Fruit fly (Drosophila melanogaster): ENCODE data around the gene CG13373.
A peak's percentile ranks its signal among the peaks of the same experiment; 100 is the strongest.

Gene CG13373

DNA sequence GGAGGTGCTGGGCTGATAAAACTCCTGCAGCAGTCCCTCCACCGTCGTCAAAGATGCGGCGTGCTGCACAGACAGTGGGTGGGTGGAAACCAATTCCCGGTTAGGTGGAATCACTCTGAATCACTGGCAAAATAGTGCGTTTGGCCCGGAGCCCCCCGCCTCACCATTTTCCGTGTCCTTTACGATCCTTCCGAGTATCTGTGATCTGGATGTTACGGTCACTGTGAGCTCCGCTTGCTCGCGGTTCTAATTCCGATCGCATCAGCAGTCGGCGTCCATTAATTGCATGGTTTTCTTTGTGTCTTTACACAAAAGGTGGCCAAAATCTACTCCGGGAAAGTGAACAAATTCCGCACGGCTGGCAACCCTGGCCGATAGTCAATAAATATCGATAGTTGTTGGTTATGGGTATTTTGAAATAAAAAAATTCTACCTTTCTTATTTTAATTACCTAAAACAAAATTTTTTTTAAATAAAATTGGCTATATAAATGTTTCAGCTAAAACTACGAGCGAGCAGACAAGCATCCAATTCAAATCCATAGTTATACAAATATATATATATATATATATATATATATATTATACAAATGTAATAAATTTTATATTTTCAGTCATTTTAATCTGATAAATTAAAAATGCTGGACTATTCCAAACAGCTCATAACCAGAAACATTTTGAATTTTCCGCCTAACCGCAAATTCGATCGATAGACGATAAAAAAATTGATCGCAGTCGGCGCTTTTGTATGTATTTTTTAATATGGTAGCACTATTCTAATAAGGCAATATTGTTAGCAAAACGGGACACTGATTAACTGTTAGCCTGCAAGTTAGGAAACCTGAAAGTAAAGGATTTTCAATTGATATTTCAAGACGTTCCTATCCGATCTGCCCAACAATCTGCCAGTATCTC, at the start of gene CG13373, which contains the start of gene ebo:
Gene CG13373, plus strand, starts transcription at position 755 of the 914 bp plus-strand sequence.
Gene ebo, minus strand, starts transcription at position 350 of the 914 bp plus-strand sequence.
- peak; percentile 13 for TF ChIP-seq OdsH (GFP tag; optimal IDR thresholded peaks at IDR 0.05)
- peak; percentile 53 for TF ChIP-seq HLH106 (tag; optimal IDR thresholded peaks at IDR 0.05)
- TF ChIP-seq Hr83 (GFP tag; optimal IDR thresholded peaks at IDR 0.05; ENCODE audit: poor library complexity, severe bottlenecking) = peak; percentile 69
- TF ChIP-seq ey (GFP tag; optimal IDR thresholded peaks at IDR 0.05) = no peak
- peak; percentile 23 for TF ChIP-seq psq (GFP tag; optimal IDR thresholded peaks at IDR 0.05)
- no peak for TF ChIP-seq N (GFP tag; optimal IDR thresholded peaks at IDR 0.05)
- no peak for TF ChIP-seq dsf (GFP tag; optimal IDR thresholded peaks at IDR 0.05; ENCODE audit: borderline replicate concordance)
- peak; percentile 58 for TF ChIP-seq rgr (GFP tag; optimal IDR thresholded peaks at IDR 0.05)
- TF ChIP-seq fru (GFP tag; optimal IDR thresholded peaks at IDR 0.05) = no peak
- peak in 1 of 2 experiments; percentile 46 for TF ChIP-seq foxo (GFP tag; optimal IDR thresholded peaks at IDR 0.05)
- TF ChIP-seq Jra (GFP tag; optimal IDR thresholded peaks at IDR 0.05) = no peak

DNA sequence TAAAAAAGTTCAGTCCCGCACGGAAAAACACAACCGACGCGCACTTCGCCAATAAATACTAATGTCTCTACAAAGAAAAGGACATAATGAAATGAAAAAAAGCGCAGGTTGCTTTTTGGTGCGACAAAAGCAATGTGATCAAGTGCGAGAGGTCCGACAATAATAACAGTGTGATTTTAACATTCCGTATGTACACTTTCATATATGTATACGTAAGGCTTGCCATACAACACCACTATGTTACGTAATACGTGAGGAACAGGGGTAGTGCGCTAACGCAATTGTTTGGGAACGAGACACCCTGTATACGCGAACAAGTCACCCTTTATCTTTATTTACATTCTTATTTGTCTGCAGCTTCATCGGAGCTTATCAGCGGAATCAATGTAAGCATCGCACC, 48.6 kb upstream of the CG13373 start:
- TF ChIP-seq N (GFP tag; optimal IDR thresholded peaks at IDR 0.05) (no peak), woc (GFP tag; optimal IDR thresholded peaks at IDR 0.05) (no peak), foxo (GFP tag; optimal IDR thresholded peaks at IDR 0.05) (no peak), Mio (GFP tag; optimal IDR thresholded peaks at IDR 0.05) (no peak), Hr83 (GFP tag; optimal IDR thresholded peaks at IDR 0.05; ENCODE audit: poor library complexity, severe bottlenecking) (no peak), dmrt93B (GFP tag; optimal IDR thresholded peaks at IDR 0.05) (no peak), dl (GFP tag; optimal IDR thresholded peaks at IDR 0.05; ENCODE audit: insufficient read depth in 1 of 2, partially characterized antibody in 2 of 2) (no peak), Hr78 (GFP tag; optimal IDR thresholded peaks at IDR 0.05) (no peak), sage (GFP tag; optimal IDR thresholded peaks at IDR 0.05) (no peak), pan (optimal IDR thresholded peaks at IDR 0.05) (no peak), h (GFP tag; optimal IDR thresholded peaks at IDR 0.05) (no peak), lola (GFP tag; optimal IDR thresholded peaks at IDR 0.05) (no peak), Jra (GFP tag; optimal IDR thresholded peaks at IDR 0.05) (no peak), brk (GFP tag; optimal IDR thresholded peaks at IDR 0.05) (no peak)

DNA sequence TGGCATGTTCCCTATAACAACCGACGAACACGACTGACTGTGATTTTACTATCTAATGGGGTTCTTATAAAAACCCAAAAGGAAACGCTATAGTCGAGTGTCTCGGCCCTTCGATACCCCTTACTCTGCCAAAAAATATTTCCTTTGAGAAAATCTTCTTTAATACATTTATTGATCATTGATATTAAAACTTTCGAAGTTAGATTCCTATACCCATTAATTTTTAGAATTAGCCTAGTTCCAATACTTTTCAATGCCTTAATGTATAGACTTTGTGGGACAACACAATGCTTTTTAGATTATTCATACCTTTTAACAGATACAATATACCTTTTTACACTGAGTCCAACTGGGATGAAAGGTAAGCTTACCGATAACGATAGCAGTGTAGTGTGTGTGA, 39.4 kb upstream of the CG13373 start, which contains the start of gene Pgcl:
Gene Pgcl, minus strand, starts transcription at position 45 of the 400 bp plus-strand sequence.
- TF ChIP-seq sv (GFP tag; optimal IDR thresholded peaks at IDR 0.05) (no peak), N (GFP tag; optimal IDR thresholded peaks at IDR 0.05) (no peak), HLH106 (tag; optimal IDR thresholded peaks at IDR 0.05) (no peak), Hr78 (GFP tag; optimal IDR thresholded peaks at IDR 0.05) (no peak), Dfd (GFP tag; optimal IDR thresholded peaks at IDR 0.05) (no peak), Myc (optimal IDR thresholded peaks at IDR 0.05) (no peak), Abd-B (GFP tag; optimal IDR thresholded peaks at IDR 0.05) (no peak), dmrt93B (GFP tag; optimal IDR thresholded peaks at IDR 0.05) (no peak), psq (GFP tag; optimal IDR thresholded peaks at IDR 0.05) (no peak), fru (GFP tag; optimal IDR thresholded peaks at IDR 0.05) (no peak), Rel (GFP tag; optimal IDR thresholded peaks at IDR 0.05) (no peak), Rel (tag; optimal IDR thresholded peaks at IDR 0.05) (no peak), ey (GFP tag; optimal IDR thresholded peaks at IDR 0.05) (no peak), Jra (GFP tag; optimal IDR thresholded peaks at IDR 0.05) (no peak), GATAd (GFP tag; optimal IDR thresholded peaks at IDR 0.05) (no peak), CG32264 (GFP tag; optimal IDR thresholded peaks at IDR 0.05) (no peak), Hnf4 (GFP tag; optimal IDR thresholded peaks at IDR 0.05) (no peak), Hr83 (GFP tag; optimal IDR thresholded peaks at IDR 0.05; ENCODE audit: poor library complexity, severe bottlenecking) (no peak), dsf (GFP tag; optimal IDR thresholded peaks at IDR 0.05; ENCODE audit: borderline replicate concordance) (no peak)

DNA sequence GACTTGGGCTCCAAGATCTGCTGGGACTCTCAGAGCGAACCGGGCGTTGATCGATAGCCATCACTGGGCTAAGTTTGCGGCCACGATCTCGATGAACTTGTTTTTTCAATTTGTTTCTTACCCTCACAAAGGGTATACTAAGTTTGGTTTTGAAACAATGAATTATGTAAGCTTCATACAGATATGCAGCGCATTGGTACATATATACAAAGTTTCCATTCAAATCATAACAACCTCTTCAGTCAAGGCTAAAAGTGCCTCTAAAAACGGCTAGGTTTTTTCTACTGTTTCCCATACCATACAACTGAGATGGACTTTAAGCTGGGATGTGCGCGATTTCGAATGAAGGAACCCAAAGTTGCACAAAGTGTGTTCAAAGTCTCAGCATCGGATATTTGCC, 35.5 kb upstream of the CG13373 start:
- TF ChIP-seq Myc (optimal IDR thresholded peaks at IDR 0.05) (no peak), Hr78 (GFP tag; optimal IDR thresholded peaks at IDR 0.05) (no peak), h (GFP tag; optimal IDR thresholded peaks at IDR 0.05) (peak; percentile 19), ey (GFP tag; optimal IDR thresholded peaks at IDR 0.05) (peak; percentile 28), fru (GFP tag; optimal IDR thresholded peaks at IDR 0.05) (peak; percentile 57), GATAd (GFP tag; optimal IDR thresholded peaks at IDR 0.05) (no peak), HLH106 (tag; optimal IDR thresholded peaks at IDR 0.05) (peak; percentile 28), foxo (GFP tag; optimal IDR thresholded peaks at IDR 0.05) (peak in 1 of 2 experiments; percentile 37), CrebA (GFP tag; optimal IDR thresholded peaks at IDR 0.05; ENCODE audit: borderline replicate concordance) (no peak), sv (GFP tag; optimal IDR thresholded peaks at IDR 0.05) (no peak), Jra (GFP tag; optimal IDR thresholded peaks at IDR 0.05) (no peak), woc (GFP tag; optimal IDR thresholded peaks at IDR 0.05) (peak; percentile 43), rgr (GFP tag; optimal IDR thresholded peaks at IDR 0.05) (no peak), sage (GFP tag; optimal IDR thresholded peaks at IDR 0.05) (no peak), pan (optimal IDR thresholded peaks at IDR 0.05) (no peak), Dif (GFP tag; optimal IDR thresholded peaks at IDR 0.05; ENCODE audit: partially characterized antibody) (no peak), Sp1 (GFP tag; optimal IDR thresholded peaks at IDR 0.05) (peak; percentile 25)

Measured in whole organism, wandering third instar larva.